Worm (Caenorhabditis elegans): ENCODE data around the gene R08A2.7.

DNA sequence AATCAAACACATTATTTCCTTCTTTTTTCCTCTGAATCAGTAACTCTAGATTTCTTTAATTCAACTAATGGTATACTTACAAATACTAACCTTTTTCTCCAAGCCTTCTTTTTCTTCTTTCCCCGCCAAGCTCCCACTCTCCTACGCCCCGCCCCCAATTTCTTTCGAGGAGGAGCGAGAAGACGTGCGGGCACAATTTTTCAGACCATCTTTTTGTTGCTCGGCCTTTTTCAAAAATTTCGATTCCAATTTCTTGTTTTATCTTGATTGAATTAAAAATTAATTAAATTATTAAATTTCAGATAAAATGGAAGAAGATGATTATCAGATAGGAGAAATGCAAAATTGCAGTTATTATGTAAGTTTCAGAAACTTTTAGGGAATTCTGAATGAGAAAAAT lies 43.1 kb upstream of the R08A2.7 start, which contains the start of gene C47E8.3:
- TF ChIP-seq ama-1 (optimal IDR thresholded peaks at IDR 0.05) = no peak
- TF ChIP-seq ceh-36 (tag; optimal IDR thresholded peaks at IDR 0.05) = no peak
- TF ChIP-seq tbx-37 (GFP tag; conservative IDR thresholded peaks at IDR 0.05) = no peak
- TF ChIP-seq flt-1 (GFP tag; IDR thresholded peaks at IDR 0.05) = no peak
- no peak for TF ChIP-seq scrt-1 (GFP tag; IDR thresholded peaks at IDR 0.05)
- TF ChIP-seq tbx-11 (GFP tag; IDR thresholded peaks at IDR 0.05) = no peak
- no peak for TF ChIP-seq pes-1 (GFP tag; IDR thresholded peaks at IDR 0.05)
- no peak for TF ChIP-seq aly-1 (tag; optimal IDR thresholded peaks at IDR 0.05)

Measured in whole organism, early embryonic.